Fruit fly (Drosophila melanogaster): ENCODE measurements around the gene bbg.

bbg gene

DNA sequence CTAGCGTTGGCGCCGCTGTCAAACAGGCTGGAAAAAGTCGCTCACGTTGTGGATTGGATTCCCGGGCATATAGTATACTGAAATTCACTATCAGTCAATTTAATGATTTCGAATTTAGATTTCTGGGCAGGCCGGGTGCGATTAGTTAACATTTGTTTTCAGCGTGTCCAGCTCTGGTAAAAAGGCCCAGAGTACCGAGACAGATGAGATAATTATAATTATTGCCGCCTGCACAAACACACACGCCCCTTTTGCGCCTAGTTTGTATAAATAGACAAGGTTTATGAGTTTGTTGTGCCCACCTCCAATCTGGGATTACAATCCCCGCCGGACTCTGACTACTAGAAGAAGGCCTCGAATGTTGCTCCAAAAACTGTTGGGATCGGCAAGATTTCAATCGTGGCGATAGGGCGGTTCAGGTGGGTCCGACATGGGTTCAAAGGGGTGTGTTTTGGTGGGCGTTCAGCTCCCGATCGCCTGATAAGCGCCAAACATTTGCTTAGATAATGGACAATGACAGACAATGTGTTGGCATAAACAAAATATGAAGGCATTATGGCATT is 23.0 kb upstream of the bbg start:
- no peak for TF ChIP-seq CG8478 (optimal IDR thresholded peaks at IDR 0.05)
- no peak for TF ChIP-seq CTCF (optimal IDR thresholded peaks at IDR 0.05)

DNA sequence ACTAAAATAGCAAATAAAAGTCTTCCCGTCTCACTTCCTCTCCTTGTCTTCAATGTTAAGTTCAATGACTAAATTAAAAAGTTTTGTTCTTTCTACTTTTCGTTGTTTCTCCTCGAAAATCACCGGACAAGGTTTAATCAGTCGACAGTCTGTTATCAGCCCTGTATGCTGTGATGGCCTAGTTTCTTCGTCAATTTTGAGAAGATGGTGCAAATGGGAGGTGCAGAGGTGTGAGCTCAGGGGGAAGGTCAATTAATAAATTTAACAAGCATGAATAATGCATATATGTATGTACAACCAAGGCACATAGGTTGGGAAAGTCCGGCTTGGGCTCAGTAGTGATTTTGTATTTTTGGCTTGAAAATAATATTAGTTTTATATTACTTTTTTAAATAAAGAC is 21.9 kb upstream of the bbg start:
- TF ChIP-seq CG8478 (optimal IDR thresholded peaks at IDR 0.05) (no peak), CTCF (optimal IDR thresholded peaks at IDR 0.05) (no peak)

DNA sequence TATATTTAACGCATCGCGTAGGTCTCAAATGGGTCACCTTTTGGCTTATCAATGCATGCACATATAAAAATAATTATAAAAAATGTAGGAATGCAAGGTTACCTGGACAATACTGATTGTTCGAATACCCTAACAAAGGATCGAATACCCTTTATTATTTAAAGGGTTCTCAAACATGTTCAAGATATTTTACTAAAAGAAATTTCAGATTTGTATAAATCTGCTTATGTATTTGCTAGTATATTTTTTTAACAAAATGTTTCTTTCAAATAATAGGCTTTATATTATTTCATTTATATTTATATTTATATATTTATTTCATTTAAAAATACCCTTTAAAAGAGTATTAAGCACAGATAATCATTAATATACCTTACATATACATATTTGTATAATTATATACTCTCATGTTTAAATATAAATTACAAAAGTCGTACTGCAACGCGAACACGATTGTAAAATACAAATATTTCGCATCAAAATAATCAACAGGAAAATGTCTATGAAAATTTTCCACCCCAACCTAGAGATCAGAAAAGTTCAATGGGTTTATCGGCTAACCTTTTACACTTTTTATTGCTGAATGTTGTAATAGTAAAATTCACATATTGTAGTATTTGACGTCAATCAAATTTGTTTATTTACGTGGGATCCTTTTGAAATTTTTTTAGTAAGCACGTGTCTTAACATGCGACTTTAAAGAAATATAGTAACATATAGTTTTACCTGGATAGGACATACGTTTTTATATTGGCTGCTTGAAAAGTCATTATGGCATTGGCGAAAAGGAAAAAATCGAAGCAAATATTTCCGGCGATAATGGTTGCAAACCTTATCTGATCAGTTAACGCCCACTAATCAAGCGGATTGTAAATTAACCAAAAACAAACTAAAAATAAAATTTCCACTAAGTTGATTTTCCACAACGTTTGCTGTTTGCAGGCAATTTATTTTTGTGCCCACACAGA is 21.0 kb upstream of the bbg start:
- TF ChIP-seq CTCF (optimal IDR thresholded peaks at IDR 0.05) (no peak), CG8478 (optimal IDR thresholded peaks at IDR 0.05) (no peak)

DNA sequence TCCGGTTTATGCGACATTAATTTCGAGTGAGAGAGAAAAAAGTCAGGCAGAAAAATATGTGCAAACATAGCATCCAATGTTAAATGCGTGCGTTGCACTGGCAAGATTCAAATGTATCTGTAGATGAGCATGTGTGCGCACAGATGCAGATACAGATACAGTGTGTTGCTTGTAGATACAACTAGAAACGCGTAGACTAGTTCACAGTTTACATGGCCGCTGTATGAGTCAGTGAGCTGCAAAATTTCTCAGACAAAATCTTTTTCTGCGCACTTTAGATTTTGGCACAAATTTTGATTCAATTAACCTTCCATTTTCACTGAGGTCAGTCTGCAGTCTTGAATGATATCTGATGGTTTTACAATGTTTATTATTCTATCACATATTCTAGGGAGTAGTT is 20.1 kb upstream of the bbg start:
- no peak for TF ChIP-seq CTCF (optimal IDR thresholded peaks at IDR 0.05)
- no peak for TF ChIP-seq CG8478 (optimal IDR thresholded peaks at IDR 0.05)

DNA sequence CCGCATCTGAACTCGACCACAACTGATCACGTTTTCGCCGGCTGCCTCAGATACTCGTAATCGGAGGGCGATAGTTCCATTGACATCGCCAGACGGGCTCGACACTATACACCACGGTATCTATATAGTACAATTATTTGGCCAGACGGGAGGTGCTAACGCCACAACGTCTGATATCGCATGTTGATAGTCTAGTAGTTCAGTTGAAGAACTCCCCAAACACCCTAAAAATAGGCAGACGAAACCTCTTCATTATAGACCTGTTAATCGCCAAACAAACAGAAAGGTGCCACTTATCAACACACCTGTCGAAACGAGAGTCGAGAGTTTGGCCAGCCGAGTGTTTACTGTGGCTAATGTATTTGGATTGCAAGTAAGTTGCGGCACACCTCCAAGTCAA is 19.0 kb upstream of the bbg start:
- no peak for TF ChIP-seq CTCF (optimal IDR thresholded peaks at IDR 0.05)
- TF ChIP-seq CG8478 (optimal IDR thresholded peaks at IDR 0.05), result no peak

DNA sequence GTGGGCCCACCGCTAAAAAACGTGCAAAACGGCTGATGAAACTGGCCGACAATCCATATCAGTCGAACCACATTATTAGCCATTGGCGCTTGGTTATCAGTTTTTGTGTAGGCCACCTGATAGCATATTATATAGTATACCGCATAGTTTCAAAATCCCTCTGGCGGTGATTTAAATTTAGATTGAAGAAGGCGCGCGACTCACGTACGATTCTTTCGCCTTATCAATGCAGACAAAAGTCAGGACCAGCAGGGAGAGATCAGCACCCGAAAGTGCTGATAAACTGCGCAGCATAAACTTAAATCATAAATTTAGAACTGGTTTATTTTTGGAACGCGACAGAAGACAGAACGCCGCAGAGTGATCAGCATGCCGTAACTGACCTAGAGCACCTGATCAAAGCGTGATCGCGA is 17.8 kb upstream of the bbg start:
- no peak for TF ChIP-seq CG8478 (optimal IDR thresholded peaks at IDR 0.05)
- TF ChIP-seq CTCF (optimal IDR thresholded peaks at IDR 0.05), result no peak

DNA sequence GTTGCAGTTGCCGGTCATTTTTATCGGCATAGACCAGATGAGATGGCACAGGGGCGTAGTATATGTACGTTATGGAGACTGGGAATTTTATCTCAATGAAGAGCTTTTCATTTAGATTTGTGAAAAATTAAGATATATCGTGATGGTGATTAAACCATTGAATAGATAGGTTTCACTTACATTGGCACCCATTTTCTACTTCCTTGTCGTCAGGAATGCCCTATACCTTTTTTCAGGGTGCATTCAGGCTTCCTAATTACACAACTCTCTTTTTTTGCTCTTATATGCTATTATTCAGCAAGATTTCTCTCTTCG is 16.8 kb upstream of the bbg start:
- TF ChIP-seq CTCF (optimal IDR thresholded peaks at IDR 0.05) (no peak), CG8478 (optimal IDR thresholded peaks at IDR 0.05) (no peak)

DNA sequence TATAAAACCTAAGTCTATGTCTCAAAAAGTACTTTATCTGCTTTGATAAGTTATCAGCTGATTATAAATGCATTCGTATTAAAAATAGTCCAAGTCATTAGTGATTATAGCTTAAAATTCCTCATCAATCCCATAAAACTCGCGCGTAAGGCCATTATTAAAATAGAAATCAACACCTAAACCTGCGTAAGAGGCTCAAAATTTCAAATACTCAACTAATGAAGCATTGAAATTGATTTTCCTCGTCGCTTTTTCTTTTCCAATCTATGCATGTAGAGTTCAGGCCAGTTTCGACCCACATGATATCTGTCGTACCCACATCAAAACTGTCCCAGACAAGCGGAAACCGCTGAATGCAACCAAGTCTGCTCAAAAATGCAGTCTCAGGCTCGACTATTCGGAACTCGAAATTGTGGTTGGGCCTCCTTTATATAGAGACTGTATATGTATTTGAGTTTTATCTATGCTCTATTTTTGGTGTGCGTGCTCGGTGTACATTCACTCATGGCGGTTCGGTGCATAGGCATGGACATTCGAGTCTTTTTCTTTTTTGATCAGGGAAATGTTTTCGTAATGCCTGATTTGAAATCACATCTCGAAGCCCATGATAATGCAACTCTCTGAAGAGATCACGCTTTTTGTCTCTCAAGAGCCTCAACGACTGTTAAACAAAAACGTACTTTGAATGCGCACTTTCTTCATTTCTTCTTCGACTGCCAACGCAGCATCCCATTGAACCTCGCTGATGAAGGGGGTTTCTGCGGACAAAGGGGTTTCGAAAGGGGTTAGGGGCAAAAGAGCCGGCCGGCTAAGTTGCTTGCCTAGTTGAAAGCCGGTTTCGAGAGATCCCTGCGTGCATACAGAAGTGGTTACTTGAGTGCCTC is 16.2 kb upstream of the bbg start:
- TF ChIP-seq CG8478 (optimal IDR thresholded peaks at IDR 0.05), result no peak
- no peak for TF ChIP-seq CTCF (optimal IDR thresholded peaks at IDR 0.05)

DNA sequence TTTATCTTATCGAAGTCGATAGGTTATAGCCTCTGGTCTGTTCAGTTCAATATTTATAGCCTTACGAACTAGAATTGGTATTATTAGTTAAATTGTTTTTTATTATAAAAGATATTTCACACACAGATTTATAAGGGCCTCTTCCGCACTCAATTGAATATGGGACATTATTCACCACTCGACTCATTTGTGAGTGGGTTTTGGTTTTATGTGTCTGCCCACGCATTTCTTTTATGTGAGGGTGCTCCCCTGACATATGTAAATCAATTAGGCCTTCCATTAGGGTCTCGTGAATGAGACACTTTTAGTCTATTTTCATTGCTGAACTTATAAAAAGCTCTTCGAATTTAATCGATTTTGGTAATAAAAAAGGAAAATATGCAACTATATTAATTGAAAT is 15.5 kb upstream of the bbg start:
- no peak for TF ChIP-seq CG8478 (optimal IDR thresholded peaks at IDR 0.05)
- no peak for TF ChIP-seq CTCF (optimal IDR thresholded peaks at IDR 0.05)

DNA sequence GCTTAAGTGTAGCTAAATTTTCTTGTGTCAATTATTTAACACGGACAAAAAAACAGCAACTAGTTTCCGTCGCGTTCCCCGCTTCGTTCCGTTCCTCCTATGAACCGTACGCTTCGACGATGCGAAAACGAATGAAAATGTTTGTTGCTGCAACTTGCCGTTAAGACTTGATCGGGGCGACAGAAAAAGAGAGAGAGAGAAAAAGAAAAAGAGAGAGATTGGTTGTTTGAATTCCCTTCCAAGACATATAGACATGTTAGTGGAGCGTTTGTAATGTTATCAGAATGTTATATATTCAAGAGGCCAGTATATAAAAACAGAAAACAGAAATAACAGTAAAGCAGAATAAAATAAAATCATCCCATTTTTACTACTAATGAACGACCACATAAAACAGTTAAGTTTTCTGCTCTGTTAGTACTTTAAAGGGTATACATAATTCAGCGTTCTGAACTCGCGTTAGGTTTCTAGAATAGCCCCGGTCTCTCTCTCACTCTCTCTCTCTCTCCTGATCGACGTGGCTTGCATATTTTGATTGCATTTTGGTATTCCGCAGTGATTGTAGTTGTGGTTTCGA is 14.9 kb upstream of the bbg start, which contains the start of gene Gbs-70E:
Gene Gbs-70E, minus strand, starts transcription at position 137 of the 577 bp plus-strand sequence.
- TF ChIP-seq CTCF (optimal IDR thresholded peaks at IDR 0.05), result no peak
- TF ChIP-seq CG8478 (optimal IDR thresholded peaks at IDR 0.05), result no peak

DNA sequence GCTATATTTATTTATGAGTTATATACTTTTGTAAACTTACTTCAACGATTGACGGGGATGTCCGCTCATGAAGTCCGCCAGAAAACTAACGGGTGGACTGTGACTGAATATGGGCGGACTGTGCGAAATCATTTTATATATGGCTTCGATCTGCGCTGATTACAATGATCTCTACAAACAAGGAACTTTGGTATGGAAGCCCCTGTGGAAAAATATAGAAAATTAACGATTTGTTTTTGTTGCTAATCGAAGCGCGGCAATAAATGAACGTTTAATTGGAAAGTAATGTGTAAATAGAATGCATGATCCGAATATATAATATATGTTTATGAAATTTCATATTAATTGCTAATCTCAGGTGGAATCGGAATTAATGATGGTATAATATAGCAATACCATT is 13.9 kb upstream of the bbg start:
- TF ChIP-seq CG8478 (optimal IDR thresholded peaks at IDR 0.05), result no peak
- no peak for TF ChIP-seq CTCF (optimal IDR thresholded peaks at IDR 0.05)

DNA sequence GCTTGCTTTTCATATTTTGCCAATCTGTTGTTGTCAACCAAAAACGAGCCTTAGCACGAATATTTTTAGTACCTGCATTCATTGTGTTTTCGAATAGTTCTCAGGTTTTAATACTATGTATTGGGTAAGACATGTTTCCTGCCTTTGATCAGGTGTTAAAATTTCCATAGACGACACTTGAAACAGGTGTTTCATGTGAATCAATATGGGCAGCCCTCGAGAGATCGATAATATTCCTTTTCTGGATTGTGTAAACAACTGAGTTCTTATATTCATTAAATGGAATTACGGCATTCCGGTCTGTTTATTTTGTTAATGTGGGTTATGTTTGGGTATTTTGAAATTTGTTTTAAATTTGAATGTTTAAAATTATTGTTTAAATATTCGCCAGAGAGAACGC is 13.1 kb upstream of the bbg start:
- TF ChIP-seq CG8478 (optimal IDR thresholded peaks at IDR 0.05), result no peak
- no peak for TF ChIP-seq CTCF (optimal IDR thresholded peaks at IDR 0.05)

DNA sequence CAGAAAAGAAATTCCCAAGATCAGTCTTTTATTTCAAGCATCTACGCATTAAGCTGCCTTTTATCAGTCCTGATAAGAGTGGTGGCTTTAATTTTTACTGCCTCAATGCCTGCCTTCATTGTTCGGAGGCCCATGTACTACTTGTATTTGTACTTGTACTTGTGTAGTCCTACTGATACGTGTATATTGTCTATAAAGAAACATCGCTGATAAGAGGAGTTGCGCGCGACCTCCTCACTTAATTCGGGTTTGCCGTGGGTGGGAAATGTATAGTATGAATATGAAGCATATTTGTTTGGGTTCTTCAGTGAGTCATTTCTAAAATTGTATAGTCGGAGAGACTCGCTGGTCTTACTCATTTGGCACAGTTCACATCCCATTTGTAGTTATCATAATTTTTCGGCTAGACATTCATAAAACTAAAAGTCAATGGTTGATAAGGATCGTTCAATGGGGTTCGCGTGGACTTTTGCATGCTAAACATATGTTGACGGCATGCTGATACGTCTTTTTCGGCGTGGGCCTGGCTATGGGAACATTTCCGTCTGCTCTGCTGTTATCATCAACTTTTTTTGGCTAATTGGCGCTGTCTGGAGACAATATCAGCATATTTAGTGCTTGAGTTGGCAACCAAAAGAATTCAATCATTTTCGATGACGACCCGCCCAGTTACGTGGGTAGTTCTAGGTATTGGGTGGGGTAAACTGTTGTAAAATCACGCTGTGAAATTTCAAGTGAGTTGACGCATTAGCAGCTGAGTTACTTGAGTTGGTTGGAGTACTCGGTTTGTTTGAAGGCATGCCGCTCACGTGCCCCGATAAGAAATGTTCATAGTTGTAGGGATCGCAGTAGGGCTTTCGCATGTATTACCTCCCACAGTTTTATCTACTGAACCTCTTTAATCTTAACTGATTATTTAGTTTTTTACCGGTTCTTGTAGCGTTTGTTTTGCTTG is 12.0 kb upstream of the bbg start:
- TF ChIP-seq CG8478 (optimal IDR thresholded peaks at IDR 0.05), result no peak
- no peak for TF ChIP-seq CTCF (optimal IDR thresholded peaks at IDR 0.05)

DNA sequence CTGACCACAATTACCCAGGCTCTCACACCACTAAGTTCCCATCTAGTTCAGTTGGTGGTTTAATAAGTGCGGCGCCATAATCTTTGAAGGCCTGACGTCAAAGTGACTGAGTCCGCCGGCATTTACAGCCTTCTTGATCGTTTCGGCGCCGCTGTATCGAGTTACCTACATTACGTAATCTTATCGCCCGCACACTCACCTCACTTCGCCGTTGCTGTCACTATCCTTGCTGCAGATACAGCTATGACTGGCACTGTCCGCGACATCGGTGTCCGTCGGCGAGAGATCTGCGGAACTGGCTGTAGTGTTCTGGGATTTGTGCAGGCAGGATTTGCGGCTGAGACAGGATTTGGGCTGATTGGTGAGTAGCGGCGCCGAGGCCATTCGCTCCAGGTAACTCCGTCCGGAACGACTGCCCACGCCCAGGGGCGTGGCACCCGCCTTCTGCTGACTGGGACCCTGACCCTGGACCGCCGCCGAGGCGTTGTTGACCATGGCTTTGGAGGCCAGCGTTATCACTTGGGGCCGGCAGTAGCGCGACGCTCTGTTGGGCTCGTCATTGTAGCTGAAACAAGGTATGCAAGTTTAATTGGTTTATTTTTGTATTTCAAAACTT is 10.9 kb upstream of the bbg start:
- no peak for TF ChIP-seq CG8478 (optimal IDR thresholded peaks at IDR 0.05)
- no peak for TF ChIP-seq CTCF (optimal IDR thresholded peaks at IDR 0.05)

All from S2 (cell line).